Fruit fly (Drosophila melanogaster): ENCODE measurements around the gene CG31898.

DNA sequence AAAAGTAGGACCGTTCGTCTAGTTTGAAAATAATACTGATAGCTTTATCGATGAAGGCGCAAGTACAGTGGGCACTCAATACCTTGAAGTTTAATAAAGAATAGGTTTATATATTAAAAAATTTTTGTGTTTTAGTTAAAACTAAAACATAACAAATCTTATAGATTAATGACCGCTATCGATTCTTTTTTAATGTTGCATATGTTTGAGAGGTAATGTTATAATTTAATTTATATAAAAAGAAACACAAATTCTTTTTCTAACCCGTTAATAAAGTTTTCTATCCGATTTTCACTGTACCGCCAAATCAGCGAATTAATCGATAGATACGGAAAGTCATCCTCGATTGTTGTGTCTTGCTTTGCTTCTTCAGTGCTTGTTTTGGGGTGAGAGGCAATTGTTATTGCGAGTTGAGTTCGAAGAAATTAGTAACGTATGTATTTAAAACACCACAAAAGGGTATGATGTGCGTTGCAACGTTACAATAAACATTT is 16.1 kb upstream of the CG31898 start, which contains the start of the genes Dad1 and CG13384:
- no peak for TF ChIP-seq ttk (optimal IDR thresholded peaks at IDR 0.05)
- no peak for TF ChIP-seq h (optimal IDR thresholded peaks at IDR 0.05)
- no peak for TF ChIP-seq psq (optimal IDR thresholded peaks at IDR 0.05)
- TF ChIP-seq insv (optimal IDR thresholded peaks at IDR 0.05): no peak
- no peak for TF ChIP-seq Myc (optimal IDR thresholded peaks at IDR 0.05)
- no peak for TF ChIP-seq Sin3A (optimal IDR thresholded peaks at IDR 0.05)
